Fruit fly (Drosophila melanogaster): ENCODE results near the gene CG8526.

CG8526 gene

dm6 chr3R:9813861-9814260 lies 12.8 kb downstream of the CG8526 start, which contains the start of gene eloF:
Gene eloF (plus strand): TSS chr3R:9814161.
- TF ChIP-seq D1 (tag; optimal IDR thresholded peaks at IDR 0.05) (no peak), CG12605 (GFP tag; IDR thresholded peaks at IDR 0.05) (no peak), CG17806 (tag; optimal IDR thresholded peaks at IDR 0.05) (no peak), gl (tag; optimal IDR thresholded peaks at IDR 0.05) (no peak), CG4496 (GFP tag; IDR thresholded peaks at IDR 0.05) (no peak), fd96Ca (GFP tag; IDR thresholded peaks at IDR 0.05) (no peak), CG8159 (tag; optimal IDR thresholded peaks at IDR 0.05) (no peak), CG8301 (tag; optimal IDR thresholded peaks at IDR 0.05) (no peak), CG13204 (GFP tag; optimal IDR thresholded peaks at IDR 0.05) (no peak), rn (GFP tag; IDR thresholded peaks at IDR 0.05) (no peak), CG9948 (tag; optimal IDR thresholded peaks at IDR 0.05) (no peak), CG14655 (GFP tag; optimal IDR thresholded peaks at IDR 0.05) (no peak), CG32121 (GFP tag; IDR thresholded peaks at IDR 0.05) (no peak), CG10348 (GFP tag; IDR thresholded peaks at IDR 0.05) (no peak), CG15710 (tag; optimal IDR thresholded peaks at IDR 0.05) (no peak), Pif1A (GFP tag; optimal IDR thresholded peaks at IDR 0.05) (no peak), Ets98B (GFP tag; IDR thresholded peaks at IDR 0.05) (no peak), EcR (GFP tag; optimal IDR thresholded peaks at IDR 0.05) (no peak), Pif1B (GFP tag; optimal IDR thresholded peaks at IDR 0.05) (no peak)

- no peak for TF ChIP-seq Snoo (tag; optimal IDR thresholded peaks at IDR 0.05)
- no peak for TF ChIP-seq CG14655 (GFP tag; optimal IDR thresholded peaks at IDR 0.05)
- no peak for TF ChIP-seq CG32121 (GFP tag; IDR thresholded peaks at IDR 0.05)
- no peak for TF ChIP-seq CG13204 (GFP tag; optimal IDR thresholded peaks at IDR 0.05)
- no peak for TF ChIP-seq rn (GFP tag; IDR thresholded peaks at IDR 0.05)
- TF ChIP-seq CG10348 (GFP tag; IDR thresholded peaks at IDR 0.05) = no peak
- TF ChIP-seq EcR (GFP tag; optimal IDR thresholded peaks at IDR 0.05) = no peak
- TF ChIP-seq CG17806 (tag; optimal IDR thresholded peaks at IDR 0.05) = no peak
- TF ChIP-seq CG8159 (tag; optimal IDR thresholded peaks at IDR 0.05) = no peak
- no peak for TF ChIP-seq gl (tag; optimal IDR thresholded peaks at IDR 0.05)
- no peak for TF ChIP-seq Pif1B (GFP tag; optimal IDR thresholded peaks at IDR 0.05)
- TF ChIP-seq CG34367 (tag; optimal IDR thresholded peaks at IDR 0.05) = no peak
Measured at dm6 chr3R:9816879-9817278, 15.8 kb downstream of the CG8526 start, which contains the start of gene CG16904. Gene CG16904 (minus strand): TSS chr3R:9816979.

dm6 chr3R:9818295-9818694 lies 17.2 kb downstream of the CG8526 start, which contains the start of gene CG9459:
Gene CG9459 (minus strand): TSS chr3R:9818395.
- no peak for TF ChIP-seq Snoo (tag; optimal IDR thresholded peaks at IDR 0.05)

- TF ChIP-seq Pif1B (GFP tag; optimal IDR thresholded peaks at IDR 0.05) (no peak), CG9948 (tag; optimal IDR thresholded peaks at IDR 0.05) (no peak), CG32121 (GFP tag; IDR thresholded peaks at IDR 0.05) (no peak), CG15710 (tag; optimal IDR thresholded peaks at IDR 0.05) (no peak), CG13204 (GFP tag; optimal IDR thresholded peaks at IDR 0.05) (no peak), rn (GFP tag; IDR thresholded peaks at IDR 0.05) (no peak), CG12605 (GFP tag; IDR thresholded peaks at IDR 0.05) (no peak), gl (tag; optimal IDR thresholded peaks at IDR 0.05) (no peak), CG8159 (tag; optimal IDR thresholded peaks at IDR 0.05) (no peak), EcR (GFP tag; optimal IDR thresholded peaks at IDR 0.05) (no peak), CG17806 (tag; optimal IDR thresholded peaks at IDR 0.05) (no peak)
Measured at dm6 chr3R:9819777-9820176, 18.7 kb downstream of the CG8526 start, which contains the start of gene CG9458. Gene CG9458 (minus strand): TSS chr3R:9819877.

- TF ChIP-seq Pif1B (GFP tag; optimal IDR thresholded peaks at IDR 0.05) = no peak
- TF ChIP-seq fd96Ca (GFP tag; IDR thresholded peaks at IDR 0.05) = no peak
- no peak for TF ChIP-seq CG4496 (GFP tag; IDR thresholded peaks at IDR 0.05)
- no peak for TF ChIP-seq CG8301 (tag; optimal IDR thresholded peaks at IDR 0.05)
- TF ChIP-seq rn (GFP tag; IDR thresholded peaks at IDR 0.05) = no peak
- TF ChIP-seq CG14655 (GFP tag; optimal IDR thresholded peaks at IDR 0.05) = no peak
- no peak for TF ChIP-seq CG15710 (tag; optimal IDR thresholded peaks at IDR 0.05)
- TF ChIP-seq Snoo (tag; optimal IDR thresholded peaks at IDR 0.05) = no peak
- no peak for TF ChIP-seq D1 (tag; optimal IDR thresholded peaks at IDR 0.05)
Measured at dm6 chr3R:9821091-9821490, 20.0 kb downstream of the CG8526 start, which contains the start of gene CG42857. Gene CG42857 (minus strand): TSS chr3R:9821191.

dm6 chr3R:9823723-9824122 lies 22.6 kb downstream of the CG8526 start, which contains the start of gene CG34302:
Gene CG34302 (minus strand): TSS chr3R:9823823.
- no peak for TF ChIP-seq rn (GFP tag; IDR thresholded peaks at IDR 0.05)
- no peak for TF ChIP-seq CG8301 (tag; optimal IDR thresholded peaks at IDR 0.05)
- TF ChIP-seq CG34367 (tag; optimal IDR thresholded peaks at IDR 0.05) = no peak
- no peak for TF ChIP-seq CG9948 (tag; optimal IDR thresholded peaks at IDR 0.05)
- TF ChIP-seq Pif1A (GFP tag; optimal IDR thresholded peaks at IDR 0.05) = no peak
- TF ChIP-seq Pif1B (GFP tag; optimal IDR thresholded peaks at IDR 0.05) = no peak
- TF ChIP-seq CG15710 (tag; optimal IDR thresholded peaks at IDR 0.05) = no peak
- TF ChIP-seq Ets98B (GFP tag; IDR thresholded peaks at IDR 0.05) = no peak
- TF ChIP-seq fd96Ca (GFP tag; IDR thresholded peaks at IDR 0.05) = no peak
- TF ChIP-seq gl (tag; optimal IDR thresholded peaks at IDR 0.05) = no peak
- TF ChIP-seq EcR (GFP tag; optimal IDR thresholded peaks at IDR 0.05) = no peak
- TF ChIP-seq Snoo (tag; optimal IDR thresholded peaks at IDR 0.05) = no peak
- TF ChIP-seq CG8159 (tag; optimal IDR thresholded peaks at IDR 0.05) = no peak

dm6 chr3R:9851653-9852052 lies 50.6 kb downstream of the CG8526 start:
- no peak for TF ChIP-seq rn (GFP tag; IDR thresholded peaks at IDR 0.05)

Measured in whole organism, pupa.